Worm (Caenorhabditis elegans): ENCODE measurements around the gene F37B4.15.

The F37B4.15 gene

DNA sequence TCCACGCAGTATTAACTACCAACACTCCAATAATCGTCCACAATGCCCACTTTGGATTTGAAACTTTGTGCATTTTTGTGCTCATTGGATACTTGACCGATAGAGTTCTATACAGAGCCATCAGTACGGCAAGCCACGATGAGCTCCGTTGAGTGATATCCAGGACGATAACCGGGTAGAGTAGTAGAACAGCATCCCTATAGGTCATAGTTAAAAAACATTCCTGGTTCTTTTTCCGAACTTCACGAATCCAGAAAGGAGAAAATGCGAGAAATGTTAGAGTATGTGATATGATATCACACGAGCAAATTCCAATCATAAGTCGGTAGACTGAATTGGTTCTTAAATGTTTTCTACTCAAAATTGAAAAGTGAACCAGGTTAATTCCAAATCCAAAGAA lies 3.8 kb upstream of the F37B4.15 start:
- TF ChIP-seq tra-4 (tag; optimal IDR thresholded peaks at IDR 0.05) (no peak), ceh-13 (GFP tag; optimal IDR thresholded peaks at IDR 0.05) (no peak), sea-1 (GFP tag; conservative IDR thresholded peaks at IDR 0.05) (no peak), scrt-1 (GFP tag; IDR thresholded peaks at IDR 0.05) (no peak), ama-1 (optimal IDR thresholded peaks at IDR 0.05) (no peak), hmbx-1 (tag; optimal IDR thresholded peaks at IDR 0.05) (no peak), hmg-4 (GFP tag; optimal IDR thresholded peaks at IDR 0.05) (no peak), aly-1 (tag; optimal IDR thresholded peaks at IDR 0.05) (no peak), hnd-1 (tag; optimal IDR thresholded peaks at IDR 0.05) (no peak), pes-1 (GFP tag; IDR thresholded peaks at IDR 0.05) (no peak)

DNA sequence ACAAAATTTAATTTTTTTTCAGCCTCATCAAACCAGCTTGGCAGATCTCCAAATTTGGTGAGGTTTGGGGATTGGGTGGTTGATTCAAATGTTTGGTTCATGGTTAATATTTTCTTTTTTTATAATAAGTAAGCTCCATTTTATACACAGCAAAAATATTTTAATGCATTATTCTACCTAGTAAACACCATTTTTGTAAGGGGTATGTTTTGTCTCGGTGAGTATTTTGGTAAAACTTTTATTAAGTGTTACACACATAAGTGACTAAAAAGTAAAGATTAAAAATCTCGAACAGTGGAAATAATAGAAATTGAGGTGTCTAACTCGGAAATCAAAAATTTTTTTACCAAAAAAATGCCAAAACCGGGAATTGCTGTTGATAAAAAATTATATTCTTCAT lies 3.3 kb upstream of the F37B4.15 start, which contains the start of gene srw-4:
TSS of gene srw-4 (minus strand) at position 101 of the 400 bp plus-strand sequence.
- TF ChIP-seq ets-7 (tag; optimal IDR thresholded peaks at IDR 0.05) (no peak), F13C5.2 (tag; optimal IDR thresholded peaks at IDR 0.05) (no peak)

DNA sequence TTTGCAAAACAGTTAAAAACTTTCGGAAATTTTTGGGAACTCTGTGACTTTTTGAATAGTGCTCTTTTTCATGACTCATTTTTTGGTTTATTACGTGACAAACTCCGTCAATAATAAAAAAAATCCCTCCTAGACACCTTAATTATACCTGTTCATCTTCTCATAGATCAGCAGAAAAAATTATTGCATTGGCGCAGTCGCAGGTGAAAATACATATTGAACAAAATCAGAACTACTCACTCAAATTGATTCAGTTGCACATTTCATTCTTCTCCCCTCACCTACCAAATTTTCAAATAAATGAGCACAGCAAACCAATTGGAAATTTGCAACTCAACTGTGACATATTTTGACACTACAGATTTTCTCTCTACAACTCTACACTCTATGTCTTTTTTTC lies 949 bp downstream of the F37B4.15 start, which contains the start of gene srh-127:
TSS of gene srh-127 (plus strand) at position 301 of the 400 bp plus-strand sequence.
- no peak for TF ChIP-seq ama-1 (optimal IDR thresholded peaks at IDR 0.05)
- TF ChIP-seq hmbx-1 (tag; optimal IDR thresholded peaks at IDR 0.05): no peak
- no peak for TF ChIP-seq ceh-36 (tag; optimal IDR thresholded peaks at IDR 0.05)
- TF ChIP-seq hmg-4 (GFP tag; optimal IDR thresholded peaks at IDR 0.05): no peak
- TF ChIP-seq ets-7 (tag; optimal IDR thresholded peaks at IDR 0.05): no peak
- TF ChIP-seq scrt-1 (GFP tag; IDR thresholded peaks at IDR 0.05): no peak
- TF ChIP-seq ceh-13 (GFP tag; optimal IDR thresholded peaks at IDR 0.05): no peak
- no peak for TF ChIP-seq tbx-11 (GFP tag; IDR thresholded peaks at IDR 0.05)
- no peak for TF ChIP-seq F13C5.2 (tag; optimal IDR thresholded peaks at IDR 0.05)

DNA sequence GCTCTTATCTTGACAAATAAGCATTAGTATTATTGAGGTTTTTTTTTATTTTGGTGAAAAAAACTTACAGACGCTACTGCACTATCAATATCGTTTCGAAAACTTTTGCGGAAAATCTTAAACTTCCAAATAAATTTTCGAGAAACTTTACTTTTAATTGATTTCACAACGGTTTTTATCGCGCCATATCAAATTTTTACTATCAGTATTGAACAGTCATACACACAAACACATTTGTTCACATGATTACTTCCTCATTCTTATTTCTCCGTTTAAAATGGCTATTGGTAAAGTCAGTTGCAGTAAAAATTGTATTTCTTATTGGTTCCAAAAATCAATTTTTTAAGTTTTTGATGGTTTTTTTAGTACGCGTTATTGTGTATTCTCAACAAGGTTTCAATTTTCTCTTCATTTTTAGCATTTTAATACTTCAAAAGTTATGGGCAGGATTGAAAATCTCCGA lies 4.2 kb downstream of the F37B4.15 start, which contains the start of gene pals-32:
TSS of gene pals-32 (plus strand) at position 413 of the 463 bp plus-strand sequence.
- TF ChIP-seq ets-7 (tag; optimal IDR thresholded peaks at IDR 0.05) (no peak), tra-4 (tag; optimal IDR thresholded peaks at IDR 0.05) (no peak), tbx-11 (GFP tag; IDR thresholded peaks at IDR 0.05) (no peak), flt-1 (GFP tag; IDR thresholded peaks at IDR 0.05) (no peak), hnd-1 (tag; optimal IDR thresholded peaks at IDR 0.05) (no peak), scrt-1 (GFP tag; IDR thresholded peaks at IDR 0.05) (no peak), ceh-13 (GFP tag; optimal IDR thresholded peaks at IDR 0.05) (no peak), aly-1 (tag; optimal IDR thresholded peaks at IDR 0.05) (no peak), hmg-4 (GFP tag; optimal IDR thresholded peaks at IDR 0.05) (no peak), sea-1 (GFP tag; conservative IDR thresholded peaks at IDR 0.05) (no peak), ceh-36 (tag; optimal IDR thresholded peaks at IDR 0.05) (no peak), ama-1 (optimal IDR thresholded peaks at IDR 0.05) (no peak), hmbx-1 (tag; optimal IDR thresholded peaks at IDR 0.05) (no peak), B0310.2 (tag; optimal IDR thresholded peaks at IDR 0.05) (no peak), F13C5.2 (tag; optimal IDR thresholded peaks at IDR 0.05) (no peak)

DNA sequence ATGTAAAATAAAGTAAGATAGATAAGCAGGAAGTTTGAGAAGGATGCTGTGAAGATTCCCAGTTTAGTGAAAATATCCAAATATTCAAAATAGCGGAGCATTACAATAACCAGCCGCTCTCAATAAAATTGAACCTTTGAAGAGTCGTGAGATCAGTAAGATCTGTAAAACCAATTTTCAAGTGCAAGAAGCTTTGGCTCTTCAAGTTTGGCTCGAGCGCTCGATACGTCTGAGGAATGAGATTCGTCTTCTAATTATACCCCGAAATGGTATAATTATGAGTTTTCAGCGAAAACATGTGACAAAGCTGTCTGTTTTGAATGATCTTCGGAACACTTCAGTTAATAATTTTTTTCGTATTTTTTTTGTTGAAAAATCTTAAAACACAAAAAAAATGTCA lies 7.8 kb downstream of the F37B4.15 start, which contains the start of gene str-46:
TSS of gene str-46 (minus strand) at position 101 of the 400 bp plus-strand sequence.
- TF ChIP-seq scrt-1 (GFP tag; IDR thresholded peaks at IDR 0.05): no peak
- TF ChIP-seq tbx-37 (GFP tag; conservative IDR thresholded peaks at IDR 0.05): no peak
- TF ChIP-seq hmbx-1 (tag; optimal IDR thresholded peaks at IDR 0.05): no peak
- TF ChIP-seq F13C5.2 (tag; optimal IDR thresholded peaks at IDR 0.05): no peak
- no peak for TF ChIP-seq aly-1 (tag; optimal IDR thresholded peaks at IDR 0.05)
- TF ChIP-seq ama-1 (optimal IDR thresholded peaks at IDR 0.05): no peak
- no peak for TF ChIP-seq tra-4 (tag; optimal IDR thresholded peaks at IDR 0.05)
- no peak for TF ChIP-seq ceh-13 (GFP tag; optimal IDR thresholded peaks at IDR 0.05)
- no peak for TF ChIP-seq ets-7 (tag; optimal IDR thresholded peaks at IDR 0.05)
- TF ChIP-seq pes-1 (GFP tag; IDR thresholded peaks at IDR 0.05): no peak

DNA sequence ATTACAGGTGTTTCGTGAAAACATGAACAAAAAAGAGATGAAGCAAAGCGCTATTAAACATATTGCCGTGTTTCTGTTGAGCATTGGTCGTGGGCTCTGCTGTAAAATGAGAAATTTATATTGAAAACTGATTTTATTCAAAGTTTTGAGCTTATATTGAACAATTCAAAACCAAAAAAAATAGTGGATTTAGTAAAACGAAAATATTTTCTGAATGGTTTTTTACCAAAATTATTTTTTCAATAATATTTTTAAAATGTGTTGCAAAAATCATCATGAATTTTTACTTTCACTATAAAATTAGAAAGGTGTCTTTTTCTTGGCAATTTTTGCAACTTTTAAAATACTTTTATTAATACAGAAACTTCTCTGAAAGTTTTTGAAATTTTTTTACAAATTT lies 11.2 kb downstream of the F37B4.15 start, which contains the start of gene C31B8.7:
TSS of gene C31B8.7 (minus strand) at position 101 of the 400 bp plus-strand sequence.
- TF ChIP-seq tbx-11 (GFP tag; IDR thresholded peaks at IDR 0.05): no peak
- TF ChIP-seq tbx-37 (GFP tag; conservative IDR thresholded peaks at IDR 0.05): no peak
- no peak for TF ChIP-seq aly-1 (tag; optimal IDR thresholded peaks at IDR 0.05)
- TF ChIP-seq flt-1 (GFP tag; IDR thresholded peaks at IDR 0.05): no peak
- TF ChIP-seq hmbx-1 (tag; optimal IDR thresholded peaks at IDR 0.05): no peak
- no peak for TF ChIP-seq ceh-36 (tag; optimal IDR thresholded peaks at IDR 0.05)
- TF ChIP-seq hnd-1 (tag; optimal IDR thresholded peaks at IDR 0.05): no peak
- TF ChIP-seq ama-1 (optimal IDR thresholded peaks at IDR 0.05): no peak
- TF ChIP-seq B0310.2 (tag; optimal IDR thresholded peaks at IDR 0.05): no peak

DNA sequence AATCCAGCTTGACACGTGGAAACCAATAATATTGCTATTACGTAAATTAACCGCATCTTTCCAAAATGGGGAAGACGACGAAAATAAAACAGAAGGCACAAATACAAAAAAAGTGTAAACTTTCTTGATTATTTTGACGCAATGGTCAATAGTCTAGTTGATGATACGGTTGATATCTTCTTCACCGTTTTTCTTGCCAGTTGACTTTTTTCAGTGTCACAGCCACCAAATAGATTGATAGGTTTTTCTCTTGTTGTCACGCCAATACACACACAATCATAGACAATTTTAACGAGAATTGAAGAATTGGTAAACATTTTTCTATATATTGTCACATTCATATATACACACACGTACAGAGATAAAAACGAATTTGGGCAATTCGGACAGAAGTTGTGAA lies 17.5 kb downstream of the F37B4.15 start, which contains the start of gene zmp-3:
TSS of gene zmp-3 (minus strand) at position 101 of the 400 bp plus-strand sequence.
- TF ChIP-seq hmg-4 (GFP tag; optimal IDR thresholded peaks at IDR 0.05): no peak
- no peak for TF ChIP-seq sea-1 (GFP tag; conservative IDR thresholded peaks at IDR 0.05)
- TF ChIP-seq ets-7 (tag; optimal IDR thresholded peaks at IDR 0.05): no peak
- TF ChIP-seq tbx-37 (GFP tag; conservative IDR thresholded peaks at IDR 0.05): no peak
- no peak for TF ChIP-seq pes-1 (GFP tag; IDR thresholded peaks at IDR 0.05)
- TF ChIP-seq B0310.2 (tag; optimal IDR thresholded peaks at IDR 0.05): no peak
- no peak for TF ChIP-seq hmbx-1 (tag; optimal IDR thresholded peaks at IDR 0.05)
- no peak for TF ChIP-seq ceh-13 (GFP tag; optimal IDR thresholded peaks at IDR 0.05)
- TF ChIP-seq aly-1 (tag; optimal IDR thresholded peaks at IDR 0.05): no peak
- TF ChIP-seq ama-1 (optimal IDR thresholded peaks at IDR 0.05): no peak
- no peak for TF ChIP-seq flt-1 (GFP tag; IDR thresholded peaks at IDR 0.05)
- no peak for TF ChIP-seq tra-4 (tag; optimal IDR thresholded peaks at IDR 0.05)
- no peak for TF ChIP-seq scrt-1 (GFP tag; IDR thresholded peaks at IDR 0.05)
- TF ChIP-seq tbx-11 (GFP tag; IDR thresholded peaks at IDR 0.05): no peak
- TF ChIP-seq ceh-36 (tag; optimal IDR thresholded peaks at IDR 0.05): no peak
- no peak for TF ChIP-seq F13C5.2 (tag; optimal IDR thresholded peaks at IDR 0.05)
- no peak for TF ChIP-seq hnd-1 (tag; optimal IDR thresholded peaks at IDR 0.05)

DNA sequence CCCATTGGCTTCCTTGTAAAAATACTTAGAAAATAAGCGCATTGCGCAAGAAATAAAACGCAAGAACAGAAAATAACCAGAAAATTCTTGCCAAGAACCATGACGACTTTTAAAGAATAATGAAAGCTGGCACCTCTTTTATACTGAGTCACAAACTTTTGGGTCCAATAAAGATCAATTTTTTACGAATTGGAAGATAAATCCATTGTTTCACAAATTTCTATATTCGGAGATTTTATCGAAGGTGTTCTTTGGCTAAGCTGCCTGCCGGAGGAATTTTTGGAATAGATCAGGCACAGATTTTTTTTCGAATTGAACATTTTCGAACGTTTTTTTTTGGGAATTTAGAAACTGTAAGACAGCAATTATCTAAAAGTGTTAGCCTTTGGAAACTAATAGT lies 20.9 kb downstream of the F37B4.15 start, which contains the start of gene C31B8.9:
TSS of gene C31B8.9 (minus strand) at position 101 of the 400 bp plus-strand sequence.
- TF ChIP-seq B0310.2 (tag; optimal IDR thresholded peaks at IDR 0.05) (no peak), hnd-1 (tag; optimal IDR thresholded peaks at IDR 0.05) (no peak), ceh-36 (tag; optimal IDR thresholded peaks at IDR 0.05) (no peak), ama-1 (optimal IDR thresholded peaks at IDR 0.05) (no peak), flt-1 (GFP tag; IDR thresholded peaks at IDR 0.05) (no peak), tbx-11 (GFP tag; IDR thresholded peaks at IDR 0.05) (no peak), pes-1 (GFP tag; IDR thresholded peaks at IDR 0.05) (no peak), tra-4 (tag; optimal IDR thresholded peaks at IDR 0.05) (no peak), aly-1 (tag; optimal IDR thresholded peaks at IDR 0.05) (no peak), scrt-1 (GFP tag; IDR thresholded peaks at IDR 0.05) (no peak), hmbx-1 (tag; optimal IDR thresholded peaks at IDR 0.05) (no peak), sea-1 (GFP tag; conservative IDR thresholded peaks at IDR 0.05) (no peak), tbx-37 (GFP tag; conservative IDR thresholded peaks at IDR 0.05) (no peak), ceh-13 (GFP tag; optimal IDR thresholded peaks at IDR 0.05) (no peak), ets-7 (tag; optimal IDR thresholded peaks at IDR 0.05) (no peak), hmg-4 (GFP tag; optimal IDR thresholded peaks at IDR 0.05) (no peak)
